Worm (Caenorhabditis elegans): ENCODE data around the gene R05D3.12.
"Not testable (repeated sequence)": the region's sequence is repeated elsewhere in the genome, so short reads cannot be mapped to it uniquely, and the experiment has no call there.

The R05D3.12 gene

DNA sequence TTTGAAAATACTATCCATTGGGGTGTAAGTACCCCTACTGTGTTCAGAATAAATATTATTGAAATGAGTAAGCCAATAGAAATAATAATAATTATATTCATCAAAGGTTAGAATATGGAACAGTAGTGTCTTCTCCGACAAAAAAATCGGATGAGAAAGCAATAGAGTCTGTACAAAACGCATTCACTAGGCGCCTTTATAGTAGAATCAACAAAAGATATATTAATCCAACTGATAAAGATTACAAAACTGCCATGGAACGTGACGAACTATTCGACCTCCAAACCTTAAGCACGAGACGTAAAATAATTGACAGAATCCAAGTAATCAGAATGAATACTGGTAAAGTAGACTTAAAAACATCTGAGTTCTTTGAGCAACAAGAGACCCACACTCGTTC lies 32.9 kb upstream of the R05D3.12 start, which contains the start of gene clc-29:
Gene clc-29, minus strand, starts transcription at position 101 of the 400 bp plus-strand sequence.
- not testable (repeated sequence) for TF ChIP-seq unc-62 (GFP tag; optimal IDR thresholded peaks at IDR 0.05); Y55F3AM.14 (GFP tag; optimal IDR thresholded peaks at IDR 0.05); elt-3 (tag; optimal IDR thresholded peaks at IDR 0.05)

DNA sequence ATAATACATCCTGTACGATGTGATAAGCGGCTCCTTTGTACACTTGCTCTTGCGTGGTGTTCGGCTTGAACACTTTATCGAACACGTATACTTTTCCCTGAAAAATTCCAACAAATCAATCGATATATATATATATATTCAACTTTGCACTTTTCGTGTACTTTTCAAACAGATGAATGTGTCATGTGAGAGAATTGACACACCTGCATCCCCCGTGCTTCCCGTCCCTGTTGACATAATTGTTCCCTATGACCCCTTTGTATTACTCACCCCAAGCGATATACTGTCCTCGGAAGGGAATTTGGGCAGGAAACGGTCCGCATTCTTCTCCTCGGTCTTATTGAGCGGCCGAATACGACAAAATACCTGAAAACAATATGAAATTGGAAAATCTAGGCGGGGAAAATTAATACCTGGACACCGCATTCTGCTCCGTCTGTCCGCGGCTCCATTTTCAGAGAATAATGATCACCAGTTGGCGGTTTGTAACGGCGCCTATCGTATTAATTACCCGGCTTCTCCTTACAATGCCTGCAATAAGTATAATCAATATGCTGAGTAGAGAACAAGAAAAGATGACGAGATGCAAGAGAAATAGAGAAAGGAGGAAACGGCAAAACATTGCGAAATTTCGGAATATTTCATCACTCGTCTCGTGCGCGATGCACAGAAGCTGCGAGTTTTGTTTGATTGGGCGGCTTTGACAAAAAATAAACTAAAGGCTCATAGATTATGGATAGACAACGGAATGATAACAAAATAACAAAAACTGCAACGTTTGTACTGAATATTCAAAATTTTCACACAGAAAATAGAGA lies 25.9 kb upstream of the R05D3.12 start, which contains the start of gene unc-116:
Gene unc-116, minus strand, starts transcription at position 531 of the 818 bp plus-strand sequence.
- no peak for TF ChIP-seq sma-3 (GFP tag; optimal IDR thresholded peaks at IDR 0.05)
- TF ChIP-seq peb-1 (tag; optimal IDR thresholded peaks at IDR 0.05): no peak
- peak; percentile 2 for TF ChIP-seq nhr-25 (tag; optimal IDR thresholded peaks at IDR 0.05)
- no peak for TF ChIP-seq nhr-23 (tag; optimal IDR thresholded peaks at IDR 0.05)
- TF ChIP-seq nhr-10 (tag; optimal IDR thresholded peaks at IDR 0.05): no peak
- no peak for TF ChIP-seq nhr-12 (tag; optimal IDR thresholded peaks at IDR 0.05)
- peak; percentile 51 for TF ChIP-seq lin-13 (GFP tag; optimal IDR thresholded peaks at IDR 0.05)
- TF ChIP-seq mdl-1 (tag; optimal IDR thresholded peaks at IDR 0.05): peak; percentile 16 to 70
- no peak for TF ChIP-seq ceh-82 (tag; optimal IDR thresholded peaks at IDR 0.05)
- TF ChIP-seq crh-2 (tag; optimal IDR thresholded peaks at IDR 0.05): peak; percentile 51
- peak; percentile 27 for TF ChIP-seq snpc-4 (tag; optimal IDR thresholded peaks at IDR 0.05)
- TF ChIP-seq C34F6.9 (tag; optimal IDR thresholded peaks at IDR 0.05): peak; percentile 78
- peak; percentile 54 for TF ChIP-seq zag-1 (tag; optimal IDR thresholded peaks at IDR 0.05)
- peak; percentile 1 for TF ChIP-seq sem-4 (tag; optimal IDR thresholded peaks at IDR 0.05)
- TF ChIP-seq unc-55 (GFP tag; optimal IDR thresholded peaks at IDR 0.05): peak; percentile 92
- peak; percentile 46 to 71 for TF ChIP-seq lsy-2 (tag; optimal IDR thresholded peaks at IDR 0.05)
- TF ChIP-seq blmp-1 (tag; optimal IDR thresholded peaks at IDR 0.05; ENCODE audit: insufficient read depth): no peak
- TF ChIP-seq lin-39 (tag; optimal IDR thresholded peaks at IDR 0.05): no peak
- TF ChIP-seq ztf-4 (tag; optimal IDR thresholded peaks at IDR 0.05): peak; percentile 55
- peak; percentile 91 for TF ChIP-seq nhr-129 (tag; optimal IDR thresholded peaks at IDR 0.05)
- TF ChIP-seq Y55F3AM.14 (GFP tag; optimal IDR thresholded peaks at IDR 0.05): no peak
- TF ChIP-seq sma-9 (GFP tag; optimal IDR thresholded peaks at IDR 0.05): peak; percentile 67
- TF ChIP-seq sma-9 (tag; optimal IDR thresholded peaks at IDR 0.05): no peak

DNA sequence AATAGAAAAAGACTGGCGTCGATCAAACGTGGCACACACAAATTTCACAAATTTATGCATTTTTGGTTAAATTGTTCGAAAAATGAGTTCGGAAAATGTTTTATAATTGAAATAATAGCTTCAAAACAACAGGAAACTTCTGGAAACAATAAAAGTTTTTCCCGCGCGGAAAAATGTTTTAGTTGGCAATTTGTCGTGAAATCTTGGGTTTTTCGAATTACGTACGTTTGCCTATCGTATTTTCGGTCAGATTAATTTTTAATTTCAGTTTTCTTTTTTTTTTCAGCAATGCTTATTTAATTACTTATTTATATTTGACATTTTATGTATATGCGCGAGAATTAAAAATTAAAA lies 25.3 kb upstream of the R05D3.12 start:
- no peak for TF ChIP-seq unc-55 (GFP tag; optimal IDR thresholded peaks at IDR 0.05)
- TF ChIP-seq sma-3 (GFP tag; optimal IDR thresholded peaks at IDR 0.05): no peak
- no peak for TF ChIP-seq lin-11 (tag; optimal IDR thresholded peaks at IDR 0.05)
- TF ChIP-seq ztf-1 (GFP tag; conservative IDR thresholded peaks at IDR 0.05): no peak

DNA sequence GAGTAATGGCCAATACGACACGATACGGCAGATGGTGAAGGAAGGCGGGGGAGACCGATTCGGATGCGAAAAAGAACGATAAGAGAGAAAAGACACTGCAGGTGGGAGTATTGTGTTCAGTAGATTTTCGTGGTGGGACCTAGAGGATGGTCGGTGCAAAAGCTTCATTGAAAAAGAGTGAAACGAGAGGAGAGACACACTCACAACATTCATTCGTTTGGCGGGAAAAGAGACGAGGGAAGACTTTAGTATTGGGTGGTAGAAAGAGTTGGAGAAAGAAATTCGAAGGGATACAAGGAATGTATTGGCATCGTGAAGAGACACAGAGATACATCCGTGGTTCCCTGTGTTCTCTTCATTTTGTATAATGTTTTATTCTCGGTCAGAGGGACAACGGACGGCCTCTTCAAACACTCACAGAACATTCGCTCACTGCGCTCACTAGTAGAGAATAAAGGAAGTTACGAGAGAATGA lies 24.3 kb upstream of the R05D3.12 start:
- TF ChIP-seq R02D3.7 (tag; optimal IDR thresholded peaks at IDR 0.05) (no peak), fos-1 (tag; optimal IDR thresholded peaks at IDR 0.05) (peak; percentile 62), unc-55 (GFP tag; optimal IDR thresholded peaks at IDR 0.05) (peak; percentile 91), ceh-16 (tag; optimal IDR thresholded peaks at IDR 0.05) (no peak), lin-11 (tag; optimal IDR thresholded peaks at IDR 0.05) (peak; percentile 28), nhr-6 (tag; optimal IDR thresholded peaks at IDR 0.05) (peak; percentile 85), ztf-4 (tag; optimal IDR thresholded peaks at IDR 0.05) (peak; percentile 75), lsy-2 (tag; optimal IDR thresholded peaks at IDR 0.05) (peak; percentile 70 to 91), nhr-10 (tag; optimal IDR thresholded peaks at IDR 0.05) (no peak), aly-2 (tag; optimal IDR thresholded peaks at IDR 0.05) (no peak), skn-1 (tag; optimal IDR thresholded peaks at IDR 0.05) (peak; percentile 1), peb-1 (tag; optimal IDR thresholded peaks at IDR 0.05) (no peak), mdl-1 (tag; optimal IDR thresholded peaks at IDR 0.05) (peak in 1 of 2 experiments; percentile 57), elt-3 (tag; optimal IDR thresholded peaks at IDR 0.05) (no peak), nhr-25 (tag; optimal IDR thresholded peaks at IDR 0.05) (peak; percentile 67), snpc-4 (tag; optimal IDR thresholded peaks at IDR 0.05) (peak; percentile 70), ZK546.5 (tag; optimal IDR thresholded peaks at IDR 0.05) (no peak), C34F6.9 (tag; optimal IDR thresholded peaks at IDR 0.05) (peak; percentile 94), ceh-82 (tag; optimal IDR thresholded peaks at IDR 0.05) (no peak), nhr-11 (tag; optimal IDR thresholded peaks at IDR 0.05) (no peak), nhr-129 (tag; optimal IDR thresholded peaks at IDR 0.05) (peak; percentile 92), nhr-21 (tag; optimal IDR thresholded peaks at IDR 0.05) (peak; percentile 56), alr-1 (tag; optimal IDR thresholded peaks at IDR 0.05) (no peak), ztf-1 (GFP tag; conservative IDR thresholded peaks at IDR 0.05) (no peak), elt-1 (tag; optimal IDR thresholded peaks at IDR 0.05) (no peak), lin-13 (GFP tag; optimal IDR thresholded peaks at IDR 0.05) (peak; percentile 71), sma-3 (GFP tag; optimal IDR thresholded peaks at IDR 0.05) (peak; percentile 66), nhr-12 (tag; optimal IDR thresholded peaks at IDR 0.05) (no peak), nhr-23 (tag; optimal IDR thresholded peaks at IDR 0.05) (no peak), sma-9 (GFP tag; optimal IDR thresholded peaks at IDR 0.05) (peak; percentile 75), sma-9 (tag; optimal IDR thresholded peaks at IDR 0.05) (no peak), lin-39 (tag; optimal IDR thresholded peaks at IDR 0.05) (no peak), mab-5 (tag; optimal IDR thresholded peaks at IDR 0.05) (peak; percentile 44), Y55F3AM.14 (GFP tag; optimal IDR thresholded peaks at IDR 0.05) (no peak), F13H6.1 (tag; optimal IDR thresholded peaks at IDR 0.05) (peak; percentile 85), ama-1 (optimal IDR thresholded peaks at IDR 0.05) (no peak), unc-62 (GFP tag; optimal IDR thresholded peaks at IDR 0.05) (no peak), unc-39 (tag; optimal IDR thresholded peaks at IDR 0.05) (no peak), sem-4 (tag; optimal IDR thresholded peaks at IDR 0.05) (peak; percentile 91)

Data from whole organism, L2 larva.